Worm (Caenorhabditis elegans) whole organism, late embryonic: Measurements from ENCODE around the gene twk-14.

Experiments
- C38D4.7 ChIP-seq: fragments of 200-800 bp; sonication (Bioruptor generic); optimal IDR thresholded peaks from 2 replicates; lab custom pipeline; 2018; ENCODE audit warnings: mild to moderate bottlenecking, missing genetic modification characterization, moderate library complexity, missing compliant biosample characterization
- K02D7.2 ChIP-seq: sonication (generic microtip); optimal IDR thresholded peaks from 2 replicates; lab custom pipeline; 2017; ENCODE audit warnings: mild to moderate bottlenecking, missing genetic modification characterization, missing compliant biosample characterization
- T23F11.4 ChIP-seq: fragments of 200-800 bp; sonication (Bioruptor generic); optimal IDR thresholded peaks from 2 replicates; lab custom pipeline; 2018; ENCODE audit warnings: mild to moderate bottlenecking, missing genetic modification characterization, missing compliant biosample characterization
- ahr-1 ChIP-seq: sonication (generic microtip); optimal IDR thresholded peaks from 2 replicates; lab custom pipeline; 2016; ENCODE audit warnings: missing genetic modification characterization, missing compliant biosample characterization
- ceh-18 ChIP-seq: sonication (generic microtip); optimal IDR thresholded peaks from 2 replicates; lab custom pipeline; 2016; ENCODE audit warnings: missing genetic modification characterization, missing compliant biosample characterization
- ceh-2 ChIP-seq: sonication (generic microtip); optimal IDR thresholded peaks from 2 replicates; lab custom pipeline; 2016; ENCODE audit warnings: missing genotype, missing genetic modification characterization, missing compliant biosample characterization
- ceh-22 ChIP-seq: sonication (generic microtip); optimal IDR thresholded peaks from 2 replicates; lab custom pipeline; 2017; ENCODE audit warnings: missing biosample characterization, missing genetic modification characterization
- ceh-24 ChIP-seq: sonication (generic microtip); optimal IDR thresholded peaks from 2 replicates; lab custom pipeline; 2016; ENCODE audit warnings: mild to moderate bottlenecking, missing genetic modification characterization, missing compliant biosample characterization
- ceh-30 ChIP-seq: fragments of 150-350 bp; optimal IDR thresholded peaks from 2 replicates; lab custom pipeline; 2014; ENCODE audit warnings: missing biosample characterization, missing genetic modification characterization
- ceh-45 ChIP-seq: fragments of 200-800 bp; sonication (Bioruptor generic); IDR thresholded peaks from 2 replicates; pipeline ENCODE4 v1.3.6; 2022; ENCODE audit warnings: missing genetic modification reagents, missing genetic modification characterization, missing compliant biosample characterization
- ceh-48 ChIP-seq: sonication (generic microtip); optimal IDR thresholded peaks from 2 replicates; lab custom pipeline; 2016; ENCODE audit warnings: missing genetic modification characterization, inconsistent platforms, missing compliant biosample characterization
- ceh-6 ChIP-seq: fragments of 200-800 bp; sonication (Bioruptor generic); optimal IDR thresholded peaks from 2 replicates; lab custom pipeline; 2018; ENCODE audit warnings: mild to moderate bottlenecking, missing genetic modification characterization, missing compliant biosample characterization
- ceh-9 ChIP-seq: sonication (generic microtip); optimal IDR thresholded peaks from 2 replicates; lab custom pipeline; 2016; ENCODE audit warnings: mild to moderate bottlenecking, missing genetic modification characterization, inconsistent platforms, missing compliant biosample characterization
- che-1 ChIP-seq: sonication (generic microtip); optimal IDR thresholded peaks from 2 replicates; lab custom pipeline; 2016; ENCODE audit warnings: mild to moderate bottlenecking, missing genetic modification characterization, missing compliant biosample characterization
- elt-2 ChIP-seq: sonication (generic microtip); optimal IDR thresholded peaks from 2 replicates; lab custom pipeline; 2016; ENCODE audit warnings: missing genetic modification reagents, missing genetic modification characterization, missing compliant biosample characterization
- ets-4 ChIP-seq: sonication (generic microtip); optimal IDR thresholded peaks from 2 replicates; lab custom pipeline; 2016; ENCODE audit warnings: missing genetic modification characterization, missing compliant biosample characterization
- eyg-1 ChIP-seq: sonication (generic microtip); optimal IDR thresholded peaks from 2 replicates; lab custom pipeline; 2016; ENCODE audit warnings: missing genotype, missing genetic modification characterization, missing compliant biosample characterization
- fkh-6 ChIP-seq: sonication (generic microtip); optimal IDR thresholded peaks from 2 replicates; lab custom pipeline; 2016; ENCODE audit warnings: missing genetic modification characterization, missing compliant biosample characterization
- hlh-13 ChIP-seq: fragments of 200-800 bp; sonication (Bioruptor generic); optimal IDR thresholded peaks from 2 replicates; lab custom pipeline; 2018; ENCODE audit warnings: mild to moderate bottlenecking, missing genetic modification characterization, missing compliant biosample characterization
- hlh-30 ChIP-seq: sonication (generic microtip); optimal IDR thresholded peaks from 2 replicates; lab custom pipeline; 2017; ENCODE audit warnings: antibody characterized with exemption, missing genetic modification characterization, missing compliant biosample characterization; ENCODE audit not compliant: insufficient read depth
- hlh-8 ChIP-seq: sonication (generic microtip); optimal IDR thresholded peaks from 2 replicates; lab custom pipeline; 2016; ENCODE audit warnings: missing genotype, missing genetic modification characterization, missing compliant biosample characterization
- madf-2 ChIP-seq: sonication (generic microtip); optimal IDR thresholded peaks from 2 replicates; lab custom pipeline; 2017; ENCODE audit warnings: missing genetic modification characterization, missing compliant biosample characterization
- mec-3 ChIP-seq: sonication (generic microtip); optimal IDR thresholded peaks from 2 replicates; lab custom pipeline; 2016; ENCODE audit warnings: borderline replicate concordance, missing genetic modification characterization, missing compliant biosample characterization
- nfya-1 ChIP-seq: sonication (generic microtip); optimal IDR thresholded peaks from 2 replicates; lab custom pipeline; 2017; ENCODE audit warnings: missing genetic modification characterization, mild to moderate bottlenecking, missing compliant biosample characterization, antibody characterized with exemption, moderate library complexity
- nhr-11 ChIP-seq: fragments of 150-350 bp; optimal IDR thresholded peaks from 2 replicates; lab custom pipeline; 2014; ENCODE audit warnings: missing biosample characterization, missing genetic modification characterization
- nhr-232 ChIP-seq: sonication (generic microtip); optimal IDR thresholded peaks from 2 replicates; lab custom pipeline; 2016; ENCODE audit warnings: missing genetic modification characterization, missing compliant biosample characterization
- pha-4 ChIP-seq: fragments of 150-350 bp; optimal IDR thresholded peaks from 2 replicates; lab custom pipeline; 2018; ENCODE audit warnings: missing biosample characterization, missing genetic modification reagents, missing genetic modification characterization
- pqm-1 ChIP-seq: sonication (generic microtip); optimal IDR thresholded peaks from 2 replicates; lab custom pipeline; 2016; ENCODE audit warnings: missing genetic modification characterization, missing compliant biosample characterization
- pros-1 ChIP-seq: fragments of 150-350 bp; optimal IDR thresholded peaks from 2 replicates; lab custom pipeline; 2014; ENCODE audit warnings: missing biosample characterization, missing genetic modification reagents, missing genetic modification characterization
- sox-4 ChIP-seq: sonication (generic microtip); optimal IDR thresholded peaks from 2 replicates; lab custom pipeline; 2017; ENCODE audit warnings: mild to moderate bottlenecking, missing genetic modification characterization, inconsistent platforms, missing compliant biosample characterization
- tbx-2 ChIP-seq: sonication (generic microtip); optimal IDR thresholded peaks from 2 replicates; lab custom pipeline; 2016; ENCODE audit warnings: missing genetic modification characterization, missing compliant biosample characterization
- ttx-3 ChIP-seq: sonication (generic microtip); optimal IDR thresholded peaks from 2 replicates; lab custom pipeline; 2016; ENCODE audit warnings: missing genetic modification reagents, missing genetic modification characterization, missing compliant biosample characterization
- unc-3 ChIP-seq, 2 experiments: fragments of 200-800 bp in 1 of 2; sonication (Bioruptor generic) in 1 of 2; sonication (generic microtip) in 1 of 2; conservative IDR thresholded peaks in 1 of 2; optimal IDR thresholded peaks in 1 of 2; 2 replicates each; pipeline versions ENCODE4 v1.3.6 to Lab custom; 2016 to 2022; ENCODE audit warnings: missing compliant biosample characterization in 2 of 2, missing genetic modification characterization in 2 of 2, missing genetic modification reagents in 1 of 2
- unc-42 ChIP-seq: sonication (generic microtip); optimal IDR thresholded peaks from 2 replicates; lab custom pipeline; 2016; ENCODE audit warnings: missing genotype, missing genetic modification characterization, missing compliant biosample characterization

twk-14 gene

ce11 chrV:12418292-12418691 lies 22.8 kb upstream of the twk-14 start, which contains the start of gene C54D10.3:
C54D10.3 (plus strand) TSS chrV:12418592.
- TF ChIP-seq nhr-11 (tag; lab: Kevin White, UChicago): no peak
- no peak for TF ChIP-seq ceh-48
- no peak for TF ChIP-seq ahr-1
- no peak for TF ChIP-seq tbx-2 (tag; lab: Kevin White, UChicago)
- no peak for TF ChIP-seq ceh-24 (tag; lab: Kevin White, UChicago)
- TF ChIP-seq elt-2 (tag; lab: Kevin White, UChicago): no peak
- TF ChIP-seq unc-3 (GFP tag; conservative IDR thresholded peaks at IDR 0.05; lab: Robert Waterston, UW): no peak
- TF ChIP-seq unc-3 (tag; optimal IDR thresholded peaks at IDR 0.05; lab: Kevin White, UChicago): no peak
- TF ChIP-seq ceh-2 (tag; lab: Kevin White, UChicago): no peak
- TF ChIP-seq nhr-232 (tag; lab: Kevin White, UChicago): no peak
- TF ChIP-seq madf-2 (tag; lab: Kevin White, UChicago): no peak

- TF ChIP-seq nhr-232 (tag; lab: Kevin White, UChicago) (no peak), ceh-9 (no peak), C38D4.7 (GFP tag; lab: Kevin White, UChicago) (no peak), ceh-6 (GFP tag; lab: Kevin White, UChicago) (no peak), ceh-48 (no peak), K02D7.2 (tag; lab: Kevin White, UChicago) (no peak), mec-3 (no peak), ceh-24 (tag; lab: Kevin White, UChicago) (no peak), ttx-3 (no peak), ceh-22 (tag; lab: Kevin White, UChicago) (no peak), eyg-1 (tag; lab: Kevin White, UChicago) (no peak), pha-4 (tag; lab: Kevin White, UChicago) (no peak), nfya-1 (tag; lab: Kevin White, UChicago) (no peak), fkh-6 (tag; lab: Kevin White, UChicago) (no peak), madf-2 (tag; lab: Kevin White, UChicago) (no peak)
- TF ChIP-seq, all 69 proteins: peak for 0
Measured at ce11 chrV:12417277-12417676, 21.8 kb upstream of the twk-14 start, which contains the start of gene cdr-3. cdr-3 (minus strand) TSS chrV:12417377.

- TF ChIP-seq ceh-18 (tag; lab: Kevin White, UChicago) (no peak), pqm-1 (no peak), ceh-24 (tag; lab: Kevin White, UChicago) (no peak), sox-4 (tag; lab: Kevin White, UChicago) (no peak), unc-42 (no peak), T23F11.4 (GFP tag; lab: Kevin White, UChicago) (no peak), hlh-30 (tag; lab: Kevin White, UChicago) (no peak), hlh-8 (tag; lab: Kevin White, UChicago) (no peak), che-1 (tag; lab: Kevin White, UChicago) (no peak), ceh-48 (no peak), ets-4 (tag; lab: Kevin White, UChicago) (no peak), hlh-13 (GFP tag; lab: Kevin White, UChicago) (no peak), nfya-1 (tag; lab: Kevin White, UChicago) (no peak), K02D7.2 (tag; lab: Kevin White, UChicago) (no peak)
Measured at ce11 chrV:12415656-12416055, 20.1 kb upstream of the twk-14 start, which contains the start of gene cdr-2. cdr-2 (minus strand) TSS chrV:12415709.

ce11 chrV:12414362-12414761 lies 18.9 kb upstream of the twk-14 start:
- TF ChIP-seq ceh-9 (no peak), ceh-45 (GFP tag; lab: Robert Waterston, UW) (no peak), C38D4.7 (GFP tag; lab: Kevin White, UChicago) (no peak), nhr-11 (tag; lab: Kevin White, UChicago) (no peak), pros-1 (tag; lab: Kevin White, UChicago) (no peak), ceh-30 (no peak), ceh-18 (tag; lab: Kevin White, UChicago) (no peak), hlh-8 (tag; lab: Kevin White, UChicago) (no peak), madf-2 (tag; lab: Kevin White, UChicago) (no peak)
